Worm (Caenorhabditis elegans): ENCODE measurements around the gene srd-66.

DNA sequence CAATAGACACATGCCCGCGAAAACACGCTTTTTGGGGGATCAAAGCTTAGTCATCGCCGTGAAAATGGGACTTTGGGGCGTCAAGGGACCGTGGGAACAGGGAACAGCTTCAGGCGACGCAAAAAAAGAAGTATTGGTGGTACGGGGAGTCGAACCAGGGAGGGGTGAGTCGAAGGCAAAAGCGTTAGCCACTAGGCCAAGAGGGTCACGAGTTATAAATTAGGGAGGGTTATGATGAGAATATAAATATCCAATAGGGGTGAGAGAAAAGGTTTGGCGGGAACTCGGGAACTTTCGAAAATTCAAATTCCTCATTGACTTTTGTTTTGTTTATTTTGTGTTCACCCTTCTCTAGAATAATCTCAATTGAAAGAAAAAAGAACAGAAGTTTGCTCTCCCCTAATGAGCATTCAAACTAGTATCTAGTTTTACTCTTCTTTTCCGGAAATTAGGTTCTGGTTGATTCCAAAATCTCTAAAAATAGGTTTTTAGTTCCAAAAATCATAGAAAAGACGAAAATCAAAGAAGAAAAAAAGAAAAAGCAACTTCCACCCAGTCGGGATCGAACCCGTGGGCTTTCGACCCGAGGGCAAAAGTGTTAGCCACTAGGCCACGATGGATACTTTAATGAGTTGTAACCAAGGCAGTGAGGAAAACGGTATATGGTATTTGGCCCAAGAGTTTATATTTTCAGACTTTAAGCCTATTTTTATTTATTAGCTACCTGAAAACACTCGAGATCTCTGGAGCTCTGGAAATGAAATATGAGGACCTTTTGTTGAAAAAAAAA is 48.5 kb upstream of the srd-66 start:
- no peak for TF ChIP-seq cog-1 (tag; optimal IDR thresholded peaks at IDR 0.05)
- no peak for TF ChIP-seq T22C8.4 (GFP tag; IDR thresholded peaks at IDR 0.05)
